Worm (Caenorhabditis elegans) whole organism, mixed stage, embryonic: ENCODE data around the gene Y41C4A.8.

Experiments
- lin-13 ChIP-seq: fragments of 150-350 bp; optimal IDR thresholded peaks from 2 replicates; lab custom pipeline; 2014; ENCODE audit warnings: missing biosample characterization, missing genetic modification characterization
- mab-5 ChIP-seq: fragments of 150-350 bp; optimal IDR thresholded peaks from 2 replicates; lab custom pipeline; 2014; ENCODE audit warnings: missing biosample characterization, missing genetic modification characterization
- nhr-12 ChIP-seq: fragments of 150-350 bp; optimal IDR thresholded peaks from 2 replicates; lab custom pipeline; 2014; ENCODE audit warnings: missing biosample characterization, missing genetic modification characterization
- unc-39 ChIP-seq: fragments of 150-350 bp; optimal IDR thresholded peaks from 2 replicates; lab custom pipeline; 2014; ENCODE audit warnings: missing biosample characterization, missing genetic modification characterization
- unc-62 ChIP-seq: fragments of 150-350 bp; optimal IDR thresholded peaks from 2 replicates; lab custom pipeline; 2014; ENCODE audit warnings: missing biosample characterization, missing genetic modification reagents, missing genetic modification characterization

- TF ChIP-seq nhr-12 (tag; lab: Kevin White, UChicago): no peak
- TF ChIP-seq unc-62 (GFP tag; lab: Kevin White, UChicago): no peak
- TF ChIP-seq unc-39 (tag; lab: Kevin White, UChicago): no peak
- no peak for TF ChIP-seq mab-5 (tag; lab: Kevin White, UChicago)
- no peak for TF ChIP-seq lin-13 (tag; lab: Kevin White, UChicago)
Measured at ce11 chrIII:11696273-11696672, 12.3 kb downstream of the Y41C4A.8 start, which contains the start of gene Y41C4A.6.
